Fruit fly (Drosophila melanogaster) whole organism, pupa: ENCODE data around the gene CG31922.

Source experiments
- D1 ChIP-seq: fragments of 200-800 bp; sonication (Bioruptor generic); optimal IDR thresholded peaks from 2 replicates; lab custom pipeline; 2018; ENCODE audit warnings: missing biosample characterization, mild to moderate bottlenecking, missing genetic modification characterization, moderate library complexity
- EcR ChIP-seq: fragments of 200-800 bp; sonication (Bioruptor generic); optimal IDR thresholded peaks from 3 replicates; lab custom pipeline; 2019; ENCODE audit warnings: missing biosample characterization, missing genetic modification characterization, mild to moderate bottlenecking, moderate library complexity, missing genetic modification reagents
- Pif1A ChIP-seq: fragments of 200-800 bp; sonication (Bioruptor generic); optimal IDR thresholded peaks from 3 replicates; lab custom pipeline; 2016; ENCODE audit warnings: missing biosample characterization, missing genetic modification characterization

DNA sequence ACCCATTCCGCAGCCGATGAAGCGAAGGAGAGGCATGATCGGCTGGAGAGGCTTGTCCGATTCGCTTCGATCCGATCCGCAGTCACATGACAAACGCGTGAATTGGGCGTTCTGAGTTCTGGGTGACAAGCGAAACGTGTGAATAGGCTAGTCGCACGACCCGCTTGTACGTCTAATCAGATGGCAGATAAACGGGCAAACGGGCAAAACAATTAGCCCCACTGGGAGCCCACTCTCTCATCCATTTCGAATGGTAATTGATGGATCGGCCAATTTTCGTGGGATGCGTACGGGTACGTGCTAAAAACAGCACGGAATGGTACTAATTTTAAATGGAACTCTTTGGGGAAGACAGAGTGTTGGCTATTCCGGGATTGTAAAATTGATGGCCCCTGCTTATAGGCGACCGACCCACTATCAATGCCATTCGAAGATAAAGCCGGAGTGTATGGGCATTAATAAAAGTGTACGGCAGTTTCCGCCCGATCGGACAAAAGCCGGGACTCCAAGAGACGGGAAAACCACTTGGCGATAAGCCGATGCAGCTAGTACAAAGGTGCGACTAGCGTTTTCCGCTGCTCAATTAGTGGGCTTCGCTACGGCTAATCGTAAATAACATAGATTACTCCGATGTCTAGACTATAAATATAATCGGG is 42.4 kb upstream of the CG31922 start:
- TF ChIP-seq EcR (GFP tag; lab: Kevin White, UChicago) (no peak), D1 (tag; lab: Kevin White, UChicago) (no peak), Pif1A (GFP tag; lab: Kevin White, UChicago) (no peak)
